Worm (Caenorhabditis elegans): ENCODE measurements around the gene Y53F4B.27.

Y53F4B.27 gene

DNA sequence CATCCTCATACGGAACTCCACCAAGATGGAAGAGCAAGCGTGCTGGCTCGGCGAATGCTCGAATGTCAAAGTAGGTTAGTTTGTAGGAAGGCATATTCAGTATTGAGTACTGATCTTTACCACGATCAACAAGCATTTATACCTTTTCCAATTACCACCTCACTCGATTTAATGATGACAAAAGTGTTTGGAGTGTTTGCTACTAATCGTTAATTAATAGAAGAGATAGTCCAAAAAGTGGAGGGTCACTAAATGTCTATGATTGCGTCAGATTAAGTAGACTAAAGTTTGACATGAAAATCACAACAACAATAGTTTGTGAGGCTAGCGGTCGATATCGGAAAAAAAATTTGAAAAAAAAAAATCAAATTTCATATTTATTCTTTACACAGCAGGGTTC lies 37.4 kb downstream of the Y53F4B.27 start, which contains the start of gene gst-34:
Gene gst-34, minus strand, starts transcription at position 101 of the 400 bp plus-strand sequence.
- no peak for TF ChIP-seq fkh-6 (tag; optimal IDR thresholded peaks at IDR 0.05)

DNA sequence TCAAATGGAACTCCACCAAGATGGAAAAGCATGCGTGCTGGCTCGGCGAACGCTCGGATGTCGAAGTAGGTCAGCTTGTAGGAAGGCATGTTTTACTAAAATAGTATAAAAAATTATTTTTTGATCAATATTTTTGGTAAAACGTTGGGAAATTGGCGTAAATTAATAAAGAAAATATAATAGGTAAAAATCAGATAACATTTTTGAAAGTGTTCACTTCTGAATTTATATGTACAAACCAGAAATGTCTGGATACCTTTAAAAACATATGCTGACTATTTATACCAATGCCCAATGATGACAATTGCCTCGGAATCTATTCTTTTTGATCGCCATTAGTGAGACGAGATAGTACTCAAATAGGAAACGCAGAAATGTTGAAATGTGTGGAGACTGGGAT lies 39.6 kb downstream of the Y53F4B.27 start, which contains the start of gene gst-35:
Gene gst-35, minus strand, starts transcription at position 101 of the 400 bp plus-strand sequence.
- TF ChIP-seq pha-4 (tag; optimal IDR thresholded peaks at IDR 0.05) (no peak), sdc-2 (tag; optimal IDR thresholded peaks at IDR 0.05) (no peak), hlh-30 (tag; optimal IDR thresholded peaks at IDR 0.05; ENCODE audit: insufficient read depth) (no peak), hlh-8 (tag; optimal IDR thresholded peaks at IDR 0.05) (no peak), mec-3 (tag; optimal IDR thresholded peaks at IDR 0.05; ENCODE audit: borderline replicate concordance) (no peak), odd-2 (tag; optimal IDR thresholded peaks at IDR 0.05) (no peak), gmeb-2 (tag; optimal IDR thresholded peaks at IDR 0.05) (no peak), rnt-1 (tag; optimal IDR thresholded peaks at IDR 0.05) (no peak)

ce11 chrII:15189956-15190355 lies 44.3 kb downstream of the Y53F4B.27 start:
- TF ChIP-seq unc-42 (tag; optimal IDR thresholded peaks at IDR 0.05) (peak; percentile 60), dve-1 (tag; optimal IDR thresholded peaks at IDR 0.05) (no peak), pat-9 (tag; optimal IDR thresholded peaks at IDR 0.05) (no peak), K09A11.1 (tag; optimal IDR thresholded peaks at IDR 0.05; ENCODE audit: insufficient read depth) (no peak), sox-4 (tag; optimal IDR thresholded peaks at IDR 0.05) (no peak), nfya-1 (tag; optimal IDR thresholded peaks at IDR 0.05) (peak; percentile 6), pros-1 (tag; optimal IDR thresholded peaks at IDR 0.05) (no peak), ceh-31 (tag; optimal IDR thresholded peaks at IDR 0.05) (peak; percentile 15), ceh-24 (tag; optimal IDR thresholded peaks at IDR 0.05) (no peak), sdc-2 (tag; optimal IDR thresholded peaks at IDR 0.05) (no peak)

ce11 chrII:15190971-15191370 lies 45.3 kb downstream of the Y53F4B.27 start:
- TF ChIP-seq mec-3 (tag; optimal IDR thresholded peaks at IDR 0.05; ENCODE audit: borderline replicate concordance), result no peak
- no peak for TF ChIP-seq sdc-2 (tag; optimal IDR thresholded peaks at IDR 0.05)
- no peak for TF ChIP-seq ttx-3 (tag; optimal IDR thresholded peaks at IDR 0.05)
- TF ChIP-seq ceh-30 (tag; optimal IDR thresholded peaks at IDR 0.05), result no peak
- TF ChIP-seq F13H6.1 (tag; optimal IDR thresholded peaks at IDR 0.05), result no peak
- TF ChIP-seq nhr-232 (tag; optimal IDR thresholded peaks at IDR 0.05), result no peak
- TF ChIP-seq unc-86 (tag; optimal IDR thresholded peaks at IDR 0.05), result no peak
- TF ChIP-seq Y22D7AL.16 (tag; optimal IDR thresholded peaks at IDR 0.05), result no peak
- TF ChIP-seq hlh-6 (tag; optimal IDR thresholded peaks at IDR 0.05), result no peak
- no peak for TF ChIP-seq ceh-6 (GFP tag; optimal IDR thresholded peaks at IDR 0.05)
- no peak for TF ChIP-seq pax-1 (tag; optimal IDR thresholded peaks at IDR 0.05)
- no peak for TF ChIP-seq ets-4 (tag; optimal IDR thresholded peaks at IDR 0.05)
- no peak for TF ChIP-seq fkh-6 (tag; optimal IDR thresholded peaks at IDR 0.05)
- TF ChIP-seq ceh-24 (tag; optimal IDR thresholded peaks at IDR 0.05), result no peak
- no peak for TF ChIP-seq C38D4.7 (GFP tag; optimal IDR thresholded peaks at IDR 0.05)

ce11 chrII:15193961-15194360 lies 48.3 kb downstream of the Y53F4B.27 start:
- no peak for TF ChIP-seq che-1 (tag; optimal IDR thresholded peaks at IDR 0.05)
- no peak for TF ChIP-seq T23F11.4 (GFP tag; optimal IDR thresholded peaks at IDR 0.05)
- TF ChIP-seq fax-1 (tag; optimal IDR thresholded peaks at IDR 0.05), result no peak
- TF ChIP-seq ceh-22 (tag; optimal IDR thresholded peaks at IDR 0.05), result no peak
- TF ChIP-seq pros-1 (tag; optimal IDR thresholded peaks at IDR 0.05), result no peak
- peak; percentile 36 for TF ChIP-seq hlh-30 (tag; optimal IDR thresholded peaks at IDR 0.05; ENCODE audit: insufficient read depth)
- TF ChIP-seq ceh-18 (tag; optimal IDR thresholded peaks at IDR 0.05), result peak; percentile 63
